Worm (Caenorhabditis elegans) whole organism, L1 larva: Measurements from ENCODE around the gene unc-31.
"Not testable (repeated sequence)": the region's sequence is repeated elsewhere in the genome, so short reads cannot be mapped to it uniquely, and the experiment has no call there.

ENCODE experiments used
- C34B4.2 ChIP-seq: sonication (generic microtip); optimal IDR thresholded peaks from 2 replicates; lab custom pipeline; 2017; ENCODE audit warnings: mild to moderate bottlenecking, missing genetic modification characterization, missing compliant biosample characterization
- ama-1 ChIP-seq: fragments of 150-350 bp; optimal IDR thresholded peaks from 2 replicates; lab custom pipeline; 2014
- efl-1 ChIP-seq, 4 experiments: fragments of 150-350 bp; optimal IDR thresholded peaks in 3 of 4; peaks in 1 of 4; 1 replicate in 1 of 4; 2 replicates in 3 of 4; lab custom pipeline; 2014; ENCODE audit warnings: missing biosample characterization in 2 of 4, missing genetic modification characterization in 2 of 4, missing genetic modification reagents in 2 of 4
- fos-1 ChIP-seq: fragments of 150-350 bp; optimal IDR thresholded peaks from 2 replicates; lab custom pipeline; 2014; ENCODE audit warnings: missing biosample characterization, missing genetic modification characterization
- lsy-2 ChIP-seq, 2 experiments: fragments of 150-350 bp; optimal IDR thresholded peaks; 2 replicates each; lab custom pipeline; 2014; ENCODE audit warnings: missing biosample characterization in 2 of 2, missing genetic modification characterization in 2 of 2
- nhr-19 ChIP-seq: fragments of 200-800 bp; sonication (Bioruptor generic); conservative IDR thresholded peaks from 2 replicates; pipeline ENCODE4 v1.3.6; 2022; ENCODE audit warnings: missing genetic modification characterization, missing compliant biosample characterization
- nhr-237 ChIP-seq: fragments of 150-350 bp; optimal IDR thresholded peaks from 2 replicates; lab custom pipeline; 2014; ENCODE audit warnings: missing biosample characterization, missing genetic modification characterization

DNA sequence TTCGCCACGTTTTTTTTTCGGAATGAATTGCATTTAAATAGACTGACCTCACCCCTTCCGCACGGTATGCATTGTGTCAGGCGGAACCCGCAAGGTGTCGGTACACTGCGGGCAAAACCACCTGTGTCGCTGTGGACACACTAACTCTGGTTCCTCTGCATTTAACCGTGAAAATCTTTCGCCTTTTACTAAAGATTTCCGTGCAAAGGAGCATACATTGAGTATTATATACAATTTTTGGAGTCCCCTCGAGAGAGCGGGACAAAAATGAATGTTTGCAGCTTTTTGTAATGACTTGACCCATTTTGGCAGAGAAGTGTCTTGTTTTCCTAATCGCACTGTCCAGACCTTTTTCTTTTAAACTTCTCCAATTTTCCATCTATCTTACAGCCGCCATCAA, 13.3 kb downstream of the unc-31 start:
- TF ChIP-seq lsy-2 (tag; optimal IDR thresholded peaks at IDR 0.05; lab: Kevin White, UChicago); fos-1 (tag; lab: Kevin White, UChicago); nhr-237 (tag; lab: Kevin White, UChicago); ama-1 (lab: Kevin White, UChicago); C34B4.2 (tag; lab: Kevin White, UChicago): not testable (repeated sequence)
- TF ChIP-seq nhr-19 (GFP tag; lab: Robert Waterston, UW) (peak; percentile 29; the same call in 1 of the 2 replicates), efl-1 (optimal IDR thresholded peaks at IDR 0.05; lab: Kevin White, UChicago) (peak in 1 of 2 experiments; percentile 1), efl-1 (GFP tag; optimal IDR thresholded peaks at IDR 0.05 in 1 of 2; lab: Kevin White, UChicago) (peak in 1 of 2 experiments; percentile 32)
